Fruit fly (Drosophila melanogaster) whole organism, embryonic: ENCODE results near the gene Acf.
A peak's percentile ranks its signal among the peaks of the same experiment; 100 is the strongest.

Experiments
- Ada2b ChIP-seq: fragments of 200-800 bp; sonication (Bioruptor generic); IDR thresholded peaks from 2 replicates; pipeline ENCODE4 v1.3.6; 2022; ENCODE audit warnings: missing biosample characterization, missing genetic modification characterization
- Blimp-1 ChIP-seq: fragments of 200-800 bp; sonication (Bioruptor generic); optimal IDR thresholded peaks from 3 replicates; lab custom pipeline; 2018; ENCODE audit warnings: missing biosample characterization, missing genetic modification characterization, mild to moderate bottlenecking, moderate library complexity, missing genetic modification reagents
- CG11723 ChIP-seq: fragments of 200-800 bp; sonication (Bioruptor generic); optimal IDR thresholded peaks from 2 replicates; lab custom pipeline; 2017; ENCODE audit warnings: missing biosample characterization, mild to moderate bottlenecking, missing genetic modification characterization
- CG12744 ChIP-seq: fragments of 200-800 bp; sonication (Bioruptor generic); optimal IDR thresholded peaks from 2 replicates; lab custom pipeline; 2016; ENCODE audit warnings: missing biosample characterization, missing genetic modification characterization
- CG13894 ChIP-seq: fragments of 200-800 bp; sonication (Bioruptor generic); optimal IDR thresholded peaks from 3 replicates; lab custom pipeline; 2018; ENCODE audit warnings: missing biosample characterization, mild to moderate bottlenecking, missing genetic modification characterization, moderate library complexity
- CG14860 ChIP-seq: fragments of 200-800 bp; sonication (Bioruptor generic); IDR thresholded peaks from 3 replicates; pipeline ENCODE4 v1.3.6; 2022; ENCODE audit warnings: missing biosample characterization, missing genetic modification characterization; ENCODE audit not compliant: partially characterized antibody
- CG15269 ChIP-seq: fragments of 200-800 bp; sonication (Bioruptor generic); optimal IDR thresholded peaks from 2 replicates; lab custom pipeline; 2018; ENCODE audit warnings: missing biosample characterization, mild to moderate bottlenecking, missing genetic modification characterization, moderate library complexity
- CG15696 ChIP-seq: fragments of 200-800 bp; sonication (Bioruptor generic); optimal IDR thresholded peaks from 2 replicates; lab custom pipeline; 2019; ENCODE audit warnings: missing biosample characterization, mild to moderate bottlenecking, missing genetic modification characterization, moderate library complexity
- CG16863 ChIP-seq: fragments of 200-800 bp; sonication (Bioruptor generic); optimal IDR thresholded peaks from 3 replicates; lab custom pipeline; 2016; ENCODE audit warnings: missing biosample characterization, missing genetic modification characterization
- CG17568 ChIP-seq: fragments of 200-800 bp; sonication (Bioruptor generic); optimal IDR thresholded peaks from 2 replicates; lab custom pipeline; 2018; ENCODE audit warnings: missing biosample characterization, mild to moderate bottlenecking, missing genetic modification characterization, moderate library complexity
- CG17829 ChIP-seq: fragments of 200-800 bp; optimal IDR thresholded peaks from 2 replicates; lab custom pipeline; 2019; ENCODE audit warnings: missing biosample characterization, mild to moderate bottlenecking, missing genetic modification characterization, moderate library complexity
- CG18011 ChIP-seq: fragments of 200-800 bp; sonication (Bioruptor generic); optimal IDR thresholded peaks from 2 replicates; lab custom pipeline; 2017; ENCODE audit warnings: missing biosample characterization, missing genetic modification characterization, mild to moderate bottlenecking, moderate library complexity, missing genotype
- CG18599 ChIP-seq: fragments of 200-800 bp; sonication (Bioruptor generic); optimal IDR thresholded peaks from 3 replicates; lab custom pipeline; 2017; ENCODE audit warnings: missing biosample characterization, missing genetic modification characterization, mild to moderate bottlenecking, moderate library complexity, missing genetic modification reagents
- CG2889 ChIP-seq: fragments of 200-800 bp; sonication (Bioruptor generic); IDR thresholded peaks from 3 replicates; pipeline ENCODE4 v1.3.6; 2022; ENCODE audit warnings: missing biosample characterization, missing genetic modification characterization
- CG31365 ChIP-seq: fragments of 200-800 bp; sonication (Bioruptor generic); optimal IDR thresholded peaks from 2 replicates; lab custom pipeline; 2018; ENCODE audit warnings: missing biosample characterization, mild to moderate bottlenecking, missing genetic modification characterization
- CG3407 ChIP-seq: fragments of 200-800 bp; sonication (Bioruptor generic); optimal IDR thresholded peaks from 2 replicates; lab custom pipeline; 2018; ENCODE audit warnings: missing biosample characterization, mild to moderate bottlenecking, missing genetic modification characterization
- CG4424 ChIP-seq: fragments of 200-800 bp; sonication (Bioruptor generic); optimal IDR thresholded peaks from 3 replicates; lab custom pipeline; 2016; ENCODE audit warnings: missing biosample characterization, missing genetic modification characterization
- CG6683 ChIP-seq: fragments of 200-800 bp; sonication (Bioruptor generic); optimal IDR thresholded peaks from 2 replicates; lab custom pipeline; 2017; ENCODE audit warnings: missing biosample characterization, mild to moderate bottlenecking, missing genetic modification characterization, missing genetic modification reagents
- CG7745 ChIP-seq: fragments of 200-800 bp; sonication (Bioruptor generic); optimal IDR thresholded peaks from 2 replicates; lab custom pipeline; 2018; ENCODE audit warnings: missing biosample characterization, mild to moderate bottlenecking, missing genetic modification characterization, moderate library complexity
- CG8290 ChIP-seq, 3 experiments: fragments of 200-800 bp; sonication (Bioruptor generic); optimal IDR thresholded peaks; 2 replicates each; lab custom pipeline; 2016 to 2019; ENCODE audit warnings: missing biosample characterization in 3 of 3, missing genetic modification characterization in 3 of 3, mild to moderate bottlenecking in 2 of 3, moderate library complexity in 1 of 3
- CHES-1-like ChIP-seq: fragments of 200-800 bp; sonication (Bioruptor generic); optimal IDR thresholded peaks from 2 replicates; lab custom pipeline; 2016; ENCODE audit warnings: missing biosample characterization, missing genetic modification characterization
- D ChIP-seq, 2 experiments: fragments of 200-800 bp in 1 of 2; fragments of >200 bp in 1 of 2; sonication (Bioruptor generic) in 1 of 2; optimal IDR thresholded peaks; 2 replicates in 1 of 2; 3 replicates in 1 of 2; lab custom pipeline; 2017; ENCODE audit warnings: mild to moderate bottlenecking in 1 of 2, missing biosample characterization in 1 of 2, missing genetic modification characterization in 1 of 2, missing genetic modification reagents in 1 of 2
- Drgx ChIP-seq: fragments of 200-800 bp; sonication (Bioruptor generic); IDR thresholded peaks from 2 replicates; pipeline ENCODE4 v1.3.6; 2022; ENCODE audit warnings: missing biosample characterization, missing genetic modification characterization
- Mad ChIP-seq: fragments of 200-800 bp; sonication (Bioruptor generic); optimal IDR thresholded peaks from 2 replicates; lab custom pipeline; 2016; ENCODE audit warnings: missing biosample characterization, missing genetic modification characterization
- Six4 ChIP-seq: fragments of 200-800 bp; sonication (Bioruptor generic); optimal IDR thresholded peaks from 2 replicates; lab custom pipeline; 2016; ENCODE audit warnings: missing biosample characterization, missing genetic modification characterization
- Ssrp ChIP-seq: fragments of 200-800 bp; sonication (Bioruptor generic); optimal IDR thresholded peaks from 2 replicates; lab custom pipeline; 2018; ENCODE audit warnings: missing biosample characterization, mild to moderate bottlenecking, missing genetic modification characterization, moderate library complexity
- ac ChIP-seq: fragments of 200-800 bp; sonication (Bioruptor generic); optimal IDR thresholded peaks from 3 replicates; lab custom pipeline; 2017; ENCODE audit warnings: missing biosample characterization, mild to moderate bottlenecking, missing genetic modification characterization
- cas ChIP-seq: fragments of 200-800 bp; sonication (Bioruptor generic); IDR thresholded peaks from 2 replicates; pipeline ENCODE4 v1.3.6; 2022; ENCODE audit warnings: missing biosample characterization, missing genetic modification characterization
- chm ChIP-seq: fragments of 200-800 bp; sonication (Bioruptor generic); IDR thresholded peaks from 2 replicates; pipeline ENCODE4 v1.3.6; 2022; ENCODE audit warnings: missing biosample characterization, missing genetic modification characterization
- chn ChIP-seq: fragments of 200-800 bp; sonication (Bioruptor generic); optimal IDR thresholded peaks from 2 replicates; lab custom pipeline; 2016; ENCODE audit warnings: missing biosample characterization, missing genetic modification characterization
- corto ChIP-seq: fragments of 200-800 bp; sonication (Bioruptor generic); optimal IDR thresholded peaks from 2 replicates; lab custom pipeline; 2016; ENCODE audit warnings: missing biosample characterization, mild to moderate bottlenecking, missing genetic modification characterization, moderate library complexity
- dmrt99B ChIP-seq: fragments of 200-800 bp; sonication (Bioruptor generic); optimal IDR thresholded peaks from 2 replicates; lab custom pipeline; 2018; ENCODE audit warnings: missing biosample characterization, mild to moderate bottlenecking, missing genetic modification characterization, moderate library complexity
- dpn ChIP-seq, 2 experiments: fragments of 200-800 bp; sonication (Bioruptor generic); optimal IDR thresholded peaks; 3 replicates each; lab custom pipeline; 2016; ENCODE audit warnings: missing biosample characterization in 2 of 2, missing genetic modification characterization in 2 of 2
- fd3F ChIP-seq: fragments of 200-800 bp; sonication (Bioruptor generic); optimal IDR thresholded peaks from 2 replicates; lab custom pipeline; 2018; ENCODE audit warnings: missing biosample characterization, mild to moderate bottlenecking, missing genetic modification characterization, moderate library complexity
- fd96Cb ChIP-seq: fragments of 200-800 bp; sonication (Bioruptor generic); optimal IDR thresholded peaks from 2 replicates; lab custom pipeline; 2018; ENCODE audit warnings: missing biosample characterization, mild to moderate bottlenecking, missing genetic modification characterization, moderate library complexity
- kay ChIP-seq: fragments of 200-800 bp; sonication (Bioruptor generic); optimal IDR thresholded peaks from 2 replicates; lab custom pipeline; 2016; ENCODE audit warnings: missing biosample characterization, missing genetic modification characterization
- lov ChIP-seq, 2 experiments: fragments of 200-800 bp in 1 of 2; fragments of >200 bp in 1 of 2; sonication (Bioruptor generic) in 1 of 2; IDR thresholded peaks in 1 of 2; optimal IDR thresholded peaks in 1 of 2; 2 replicates in 1 of 2; 3 replicates in 1 of 2; pipeline versions ENCODE4 v1.3.6 to Lab custom; 2017 to 2022; ENCODE audit warnings: missing biosample characterization in 1 of 2, missing genetic modification characterization in 1 of 2
- mam ChIP-seq: fragments of 200-800 bp; sonication (Bioruptor generic); optimal IDR thresholded peaks from 3 replicates; lab custom pipeline; 2016; ENCODE audit warnings: missing biosample characterization, missing genetic modification characterization
- onecut ChIP-seq: fragments of 200-800 bp; sonication (Bioruptor generic); IDR thresholded peaks from 2 replicates; pipeline ENCODE4 v1.3.6; 2022; ENCODE audit warnings: missing biosample characterization, missing genetic modification characterization
- pum ChIP-seq: fragments of 200-800 bp; sonication (Bioruptor generic); optimal IDR thresholded peaks from 2 replicates; lab custom pipeline; 2016; ENCODE audit warnings: missing biosample characterization, missing genetic modification characterization
- ro ChIP-seq: fragments of 200-800 bp; sonication (Bioruptor generic); IDR thresholded peaks from 2 replicates; pipeline ENCODE4 v1.3.6; 2022; ENCODE audit warnings: missing biosample characterization, missing genetic modification characterization
- sob ChIP-seq: fragments of 200-800 bp; sonication (Bioruptor generic); IDR thresholded peaks from 2 replicates; pipeline ENCODE4 v1.3.6; 2022; ENCODE audit warnings: missing biosample characterization, missing genetic modification characterization
- sug ChIP-seq: fragments of 200-800 bp; optimal IDR thresholded peaks from 2 replicates; lab custom pipeline; 2019; ENCODE audit warnings: missing biosample characterization, mild to moderate bottlenecking, missing genetic modification characterization, moderate library complexity
- tna ChIP-seq: fragments of 200-800 bp; sonication (Bioruptor generic); IDR thresholded peaks from 2 replicates; pipeline ENCODE4 v1.3.6; 2022; ENCODE audit warnings: missing biosample characterization, missing genetic modification characterization; ENCODE audit not compliant: partially characterized antibody
- trem ChIP-seq: fragments of 200-800 bp; optimal IDR thresholded peaks from 3 replicates; lab custom pipeline; 2019; ENCODE audit warnings: missing biosample characterization, mild to moderate bottlenecking, missing genetic modification characterization, moderate library complexity
- yki ChIP-seq: fragments of >200 bp; optimal IDR thresholded peaks from 3 replicates; lab custom pipeline; 2018

Gene Acf

dm6 chr3R:31776583-31777362, 17.0 kb upstream of the Acf start, which contains the start of the genes CG2126 and faf (continued):
- no peak for TF ChIP-seq yki (lab: Kevin White, UChicago)
- TF ChIP-seq CG3407 (GFP tag; lab: Kevin White, UChicago), result peak; percentile 65
- TF ChIP-seq CG18011 (GFP tag; lab: Kevin White, UChicago), result peak; percentile 57
- peak; percentile 41 for TF ChIP-seq pum
- 0 out of 2 replicates have a peak, but pooled peaks have one; percentile 14 for TF ChIP-seq Drgx (GFP tag; lab: Robert Waterston, UW)
- peak; percentile 73 for TF ChIP-seq CG15696
- TF ChIP-seq Blimp-1 (GFP tag; lab: Kevin White, UChicago), result peak; percentile 78
- TF ChIP-seq dpn (GFP tag; optimal IDR thresholded peaks at IDR 0.05; lab: Kevin White, UChicago), result peak; percentile 64 to 85
- peak; percentile 80 for TF ChIP-seq Ssrp (tag; lab: Kevin White, UChicago)
- peak; percentile 60; the same call in 1 of the 2 replicates for TF ChIP-seq cas (GFP tag; lab: Robert Waterston, UW)
- peak; percentile 2 for TF ChIP-seq CG12744 (GFP tag; lab: Kevin White, UChicago)
- no peak for TF ChIP-seq corto (GFP tag; lab: Kevin White, UChicago)
- TF ChIP-seq ro (GFP tag; lab: Robert Waterston, UW), result peak; percentile 23; the same call in 1 of the 2 replicates
- TF ChIP-seq mam (GFP tag; lab: Kevin White, UChicago), result peak; percentile 74
- peak; percentile 67 for TF ChIP-seq fd96Cb (tag; lab: Kevin White, UChicago)
- TF ChIP-seq CG8290 (GFP tag; optimal IDR thresholded peaks at IDR 0.05; lab: Kevin White, UChicago), result peak; percentile 44
- TF ChIP-seq CG8290 (tag; optimal IDR thresholded peaks at IDR 0.05; lab: Kevin White, UChicago), result no peak
- TF ChIP-seq sob (GFP tag; lab: Robert Waterston, UW), result peak; percentile 64
- TF ChIP-seq CG4424 (GFP tag; lab: Kevin White, UChicago), result peak; percentile 74
- TF ChIP-seq chm (GFP tag; lab: Robert Waterston, UW), result peak; percentile 51; the same call in 1 of the 2 replicates
- TF ChIP-seq CG7745, result no peak
- TF ChIP-seq kay (GFP tag; lab: Kevin White, UChicago), result peak; percentile 75
- peak; percentile 54 for TF ChIP-seq CG11723 (GFP tag; lab: Kevin White, UChicago)
- TF ChIP-seq Six4, result peak; percentile 70
- TF ChIP-seq CG15269, result peak; percentile 84
- peak; percentile 13 for TF ChIP-seq CG16863 (GFP tag; lab: Kevin White, UChicago)
- peak; percentile 78 for TF ChIP-seq fd3F (GFP tag; lab: Kevin White, UChicago)
- TF ChIP-seq CG6683 (GFP tag; lab: Kevin White, UChicago), result peak; percentile 56
- TF ChIP-seq onecut (GFP tag; lab: Robert Waterston, UW), result peak; percentile 64
- no peak for TF ChIP-seq ac (GFP tag; lab: Kevin White, UChicago)
- TF ChIP-seq tna, result no peak; the same call in 1 of the 2 replicates
- TF ChIP-seq trem (tag; lab: Kevin White, UChicago), result peak; percentile 80
- no peak for TF ChIP-seq CG31365 (tag; lab: Kevin White, UChicago)
- peak; percentile 33; the same call in 2 of the 3 replicates for TF ChIP-seq CG14860 (GFP tag; lab: Robert Waterston, UW)
- peak; percentile 68 for TF ChIP-seq chn (GFP tag; lab: Kevin White, UChicago)
- peak; percentile 59 for TF ChIP-seq CHES-1-like (GFP tag; lab: Kevin White, UChicago)
- peak; percentile 89 for TF ChIP-seq CG17829
- peak; percentile 74 for TF ChIP-seq sug
- TF ChIP-seq CG17568 (GFP tag; lab: Kevin White, UChicago), result no peak
- no peak for TF ChIP-seq CG18599 (GFP tag; lab: Kevin White, UChicago)
- peak; percentile 81 for TF ChIP-seq dmrt99B (tag; lab: Kevin White, UChicago)
- peak; percentile 56; the same call in 2 of the 3 replicates for TF ChIP-seq CG2889 (GFP tag; lab: Robert Waterston, UW)
- peak; percentile 68 for TF ChIP-seq Ada2b (GFP tag; lab: Robert Waterston, UW)
- TF ChIP-seq CG13894 (tag; lab: Kevin White, UChicago), result no peak
- TF ChIP-seq D (optimal IDR thresholded peaks at IDR 0.05; lab: Kevin White, UChicago), result no peak
- peak; percentile 48 for TF ChIP-seq D (GFP tag; optimal IDR thresholded peaks at IDR 0.05; lab: Kevin White, UChicago)
- no peak for TF ChIP-seq Mad
- TF ChIP-seq lov (optimal IDR thresholded peaks at IDR 0.05; lab: Kevin White, UChicago), result no peak
- 0 out of 3 replicates have a peak, but pooled peaks have one; percentile 41 for TF ChIP-seq lov (GFP tag; IDR thresholded peaks at IDR 0.05; lab: Robert Waterston, UW)
